Worm (Caenorhabditis elegans) whole organism, midembryonic: ENCODE measurements around the gene lury-1.

ENCODE experiments used
- cog-1 ChIP-seq: sonication (generic microtip); optimal IDR thresholded peaks from 2 replicates; lab custom pipeline; 2016; ENCODE audit warnings: missing genetic modification characterization, missing compliant biosample characterization
- flt-1 ChIP-seq: fragments of 200-800 bp; sonication (Bioruptor generic); IDR thresholded peaks from 2 replicates; pipeline ENCODE4 v1.3.6; 2022; ENCODE audit warnings: missing genetic modification characterization, missing compliant biosample characterization
- klf-2 ChIP-seq: fragments of 200-800 bp; sonication (Bioruptor generic); conservative IDR thresholded peaks from 2 replicates; pipeline ENCODE4 v1.3.6; 2022; ENCODE audit warnings: missing genetic modification reagents, missing genetic modification characterization, missing compliant biosample characterization
- med-1 ChIP-seq: sonication (generic microtip); optimal IDR thresholded peaks from 2 replicates; lab custom pipeline; 2017; ENCODE audit warnings: missing genetic modification characterization, mild to moderate bottlenecking, missing compliant biosample characterization, antibody characterized with exemption, missing genetic modification reagents; ENCODE audit not compliant: insufficient read depth
- ref-1 ChIP-seq: fragments of 200-800 bp; sonication (Bioruptor generic); conservative IDR thresholded peaks from 2 replicates; pipeline ENCODE4 v1.3.6; 2022; ENCODE audit warnings: missing genetic modification reagents, missing genetic modification characterization, missing compliant biosample characterization
- tab-1 ChIP-seq: fragments of 200-800 bp; sonication (Bioruptor generic); IDR thresholded peaks from 2 replicates; pipeline ENCODE4 v1.3.6; 2022; ENCODE audit warnings: missing genetic modification characterization, missing compliant biosample characterization
- ztf-23 ChIP-seq: fragments of 200-800 bp; sonication (Bioruptor generic); IDR thresholded peaks from 2 replicates; pipeline ENCODE4 v1.3.6; 2022; ENCODE audit warnings: missing genetic modification reagents, missing genetic modification characterization, missing compliant biosample characterization
- ztf-29 ChIP-seq: fragments of 200-800 bp; sonication (Bioruptor generic); IDR thresholded peaks from 2 replicates; pipeline ENCODE4 v1.3.6; 2022; ENCODE audit warnings: missing genetic modification reagents, missing genetic modification characterization, missing compliant biosample characterization

ce11 chrIII:12167030-12167429 lies 19.2 kb upstream of the lury-1 start:
- TF ChIP-seq ztf-23, result no peak
- TF ChIP-seq cog-1, result no peak
- TF ChIP-seq tab-1 (GFP tag; lab: Robert Waterston, UW), result no peak
- TF ChIP-seq klf-2 (GFP tag; lab: Robert Waterston, UW), result no peak
- TF ChIP-seq med-1 (GFP tag; lab: Kevin White, UChicago), result no peak
- TF ChIP-seq flt-1 (GFP tag; lab: Robert Waterston, UW), result no peak
- no peak for TF ChIP-seq ztf-29 (GFP tag; lab: Robert Waterston, UW)
- no peak for TF ChIP-seq ref-1 (GFP tag; lab: Robert Waterston, UW)
